Fruit fly (Drosophila melanogaster) whole organism, prepupa: ENCODE data around the gene CG1317.

Experiments used
- Blimp-1 ChIP-seq: fragments of 200-800 bp; sonication (Bioruptor generic); optimal IDR thresholded peaks from 3 replicates; lab custom pipeline; 2017; ENCODE audit warnings: missing biosample characterization, missing genetic modification characterization, mild to moderate bottlenecking, moderate library complexity, missing genetic modification reagents
- CG10669 ChIP-seq: fragments of 200-800 bp; sonication (Bioruptor generic); optimal IDR thresholded peaks from 3 replicates; lab custom pipeline; 2018; ENCODE audit warnings: missing biosample characterization, mild to moderate bottlenecking, missing genetic modification characterization, moderate library complexity
- CG1621 ChIP-seq: fragments of 200-800 bp; sonication (Bioruptor generic); optimal IDR thresholded peaks from 3 replicates; lab custom pipeline; 2018; ENCODE audit warnings: missing biosample characterization, mild to moderate bottlenecking, missing genetic modification characterization
- CG3032 ChIP-seq: fragments of 200-800 bp; optimal IDR thresholded peaks from 2 replicates; lab custom pipeline; 2019; ENCODE audit warnings: missing biosample characterization, mild to moderate bottlenecking, missing genetic modification characterization, moderate library complexity
- CG34406 ChIP-seq: fragments of 200-800 bp; sonication (Bioruptor generic); optimal IDR thresholded peaks from 3 replicates; lab custom pipeline; 2016; ENCODE audit warnings: missing biosample characterization, missing genetic modification characterization
- CG3919 ChIP-seq: fragments of 200-800 bp; sonication (Bioruptor generic); optimal IDR thresholded peaks from 3 replicates; lab custom pipeline; 2016; ENCODE audit warnings: missing biosample characterization, missing genetic modification characterization
- CG4318 ChIP-seq: fragments of 200-800 bp; sonication (Bioruptor generic); optimal IDR thresholded peaks from 3 replicates; lab custom pipeline; 2017; ENCODE audit warnings: missing biosample characterization, mild to moderate bottlenecking, missing genetic modification characterization
- CG6163 ChIP-seq: fragments of 200-800 bp; sonication (Bioruptor generic); IDR thresholded peaks from 3 replicates; pipeline ENCODE4 v1.3.6; 2022; ENCODE audit warnings: missing biosample characterization, missing genetic modification characterization
- CG6792 ChIP-seq: fragments of 200-800 bp; sonication (Bioruptor generic); optimal IDR thresholded peaks from 3 replicates; lab custom pipeline; 2016; ENCODE audit warnings: missing biosample characterization, missing genetic modification characterization
- CG6808 ChIP-seq: fragments of 200-800 bp; sonication (Bioruptor generic); optimal IDR thresholded peaks from 3 replicates; lab custom pipeline; 2017; ENCODE audit warnings: missing biosample characterization, missing genetic modification characterization, mild to moderate bottlenecking, moderate library complexity, missing genetic modification reagents
- CG6854 ChIP-seq: fragments of 200-800 bp; sonication (Bioruptor generic); optimal IDR thresholded peaks from 2 replicates; lab custom pipeline; 2017; ENCODE audit warnings: missing biosample characterization, mild to moderate bottlenecking, missing genetic modification characterization
- CG7368 ChIP-seq: fragments of 200-800 bp; sonication (Bioruptor generic); optimal IDR thresholded peaks from 3 replicates; lab custom pipeline; 2016; ENCODE audit warnings: missing biosample characterization, missing genetic modification characterization
- CG8319 ChIP-seq: fragments of 200-800 bp; sonication (Bioruptor generic); optimal IDR thresholded peaks from 3 replicates; lab custom pipeline; 2016; ENCODE audit warnings: missing biosample characterization, missing genetic modification characterization
- Eip78C ChIP-seq: fragments of 200-800 bp; sonication (Bioruptor generic); peaks from one replicate; lab custom pipeline; 2016; ENCODE audit warnings: missing biosample characterization, missing genetic modification characterization
- Ets21C ChIP-seq: fragments of 200-800 bp; sonication (Bioruptor generic); optimal IDR thresholded peaks from 3 replicates; lab custom pipeline; 2016; ENCODE audit warnings: missing biosample characterization, missing genetic modification characterization
- Hr38 ChIP-seq: sonication (Bioruptor generic); optimal IDR thresholded peaks from 2 replicates; lab custom pipeline; 2016; ENCODE audit warnings: missing biosample characterization, missing genetic modification characterization
- Hr4 ChIP-seq: fragments of 200-800 bp; sonication (Bioruptor generic); optimal IDR thresholded peaks from 3 replicates; lab custom pipeline; 2016; ENCODE audit warnings: missing biosample characterization, missing genetic modification characterization
- Met ChIP-seq: fragments of 200-800 bp; sonication (Bioruptor generic); optimal IDR thresholded peaks from 3 replicates; lab custom pipeline; 2016; ENCODE audit warnings: missing biosample characterization, missing genetic modification characterization
- Sox102F ChIP-seq: fragments of 200-800 bp; sonication (Bioruptor generic); optimal IDR thresholded peaks from 2 replicates; lab custom pipeline; 2016; ENCODE audit warnings: missing biosample characterization, mild to moderate bottlenecking, missing genetic modification characterization
- Sox14 ChIP-seq: fragments of 200-800 bp; sonication (Bioruptor generic); optimal IDR thresholded peaks from 3 replicates; lab custom pipeline; 2016; ENCODE audit warnings: missing biosample characterization, missing genetic modification characterization
- Sox15 ChIP-seq: fragments of 200-800 bp; sonication (Bioruptor generic); optimal IDR thresholded peaks from 3 replicates; lab custom pipeline; 2016; ENCODE audit warnings: missing biosample characterization, missing genetic modification characterization
- acj6 ChIP-seq: fragments of 200-800 bp; sonication (Bioruptor generic); optimal IDR thresholded peaks from 3 replicates; lab custom pipeline; 2016; ENCODE audit warnings: missing biosample characterization, missing genetic modification characterization
- cyc ChIP-seq: fragments of 200-800 bp; sonication (Bioruptor generic); optimal IDR thresholded peaks from 3 replicates; lab custom pipeline; 2016; ENCODE audit warnings: missing biosample characterization, missing genetic modification characterization
- dac ChIP-seq: fragments of 200-800 bp; sonication (Bioruptor generic); optimal IDR thresholded peaks from 2 replicates; lab custom pipeline; 2017; ENCODE audit warnings: missing biosample characterization, mild to moderate bottlenecking, missing genetic modification characterization
- dsx ChIP-seq: fragments of 200-800 bp; optimal IDR thresholded peaks from 3 replicates; lab custom pipeline; 2019; ENCODE audit warnings: missing biosample characterization, mild to moderate bottlenecking, missing genetic modification characterization, moderate library complexity; ENCODE audit not compliant: poor library complexity, severe bottlenecking
- eg ChIP-seq: fragments of 200-800 bp; sonication (Bioruptor generic); IDR thresholded peaks from 3 replicates; pipeline ENCODE4 v1.3.6; 2022; ENCODE audit warnings: missing biosample characterization, missing genetic modification characterization
- fd85E ChIP-seq: fragments of 200-800 bp; sonication (Bioruptor generic); optimal IDR thresholded peaks from 3 replicates; lab custom pipeline; 2016; ENCODE audit warnings: missing biosample characterization, missing genetic modification characterization
- lz ChIP-seq: fragments of 200-800 bp; sonication (Bioruptor generic); optimal IDR thresholded peaks from 3 replicates; lab custom pipeline; 2016; ENCODE audit warnings: missing biosample characterization, missing genetic modification characterization
- net ChIP-seq: fragments of 200-800 bp; sonication (Bioruptor generic); optimal IDR thresholded peaks from 3 replicates; lab custom pipeline; 2016; ENCODE audit warnings: missing biosample characterization, missing genetic modification characterization
- pdm3 ChIP-seq: fragments of 200-800 bp; sonication (Bioruptor generic); optimal IDR thresholded peaks from 3 replicates; lab custom pipeline; 2016; ENCODE audit warnings: missing biosample characterization, missing genetic modification characterization
- spab ChIP-seq: fragments of 200-800 bp; sonication (Bioruptor generic); optimal IDR thresholded peaks from 2 replicates; lab custom pipeline; 2017; ENCODE audit warnings: missing biosample characterization, mild to moderate bottlenecking, missing genetic modification characterization, missing genetic modification reagents
- ss ChIP-seq, 2 experiments: fragments of 200-800 bp; sonication (Bioruptor generic); optimal IDR thresholded peaks; 2 replicates in 1 of 2; 3 replicates in 1 of 2; lab custom pipeline; 2017 to 2018; ENCODE audit warnings: mild to moderate bottlenecking in 2 of 2, missing biosample characterization in 2 of 2, missing genetic modification characterization in 2 of 2, moderate library complexity in 1 of 2
- svp ChIP-seq: fragments of 200-800 bp; sonication (Bioruptor generic); peaks from one replicate; lab custom pipeline; 2016; ENCODE audit warnings: missing biosample characterization, missing genetic modification characterization
- vri ChIP-seq: fragments of 200-800 bp; sonication (Bioruptor generic); optimal IDR thresholded peaks from 3 replicates; lab custom pipeline; 2016; ENCODE audit warnings: missing biosample characterization, mild to moderate bottlenecking, missing genetic modification characterization

The CG1317 gene

DNA sequence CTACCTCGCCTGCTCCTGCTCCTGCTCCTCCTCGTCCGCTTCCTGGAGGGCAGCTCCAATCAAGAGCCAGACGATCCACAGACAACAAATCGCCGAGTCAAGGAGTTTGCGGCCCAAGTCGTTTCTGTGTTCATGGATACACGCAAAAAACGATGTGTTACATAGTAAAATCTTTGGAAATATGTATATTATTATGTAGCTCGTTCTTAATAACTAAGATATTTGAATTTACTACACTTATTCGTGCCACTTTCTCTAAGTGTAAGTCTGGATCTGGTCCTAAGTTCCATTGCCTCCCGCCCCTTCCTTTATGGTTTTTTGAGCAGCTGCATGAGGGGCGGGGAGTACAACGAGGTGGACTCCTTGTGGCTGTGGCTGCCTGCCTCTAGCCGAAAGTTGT, 14.7 kb upstream of the CG1317 start (continued):
- TF ChIP-seq CG3032 (tag; lab: Kevin White, UChicago), result peak; percentile 72
- TF ChIP-seq CG6854, result no peak
- no peak for TF ChIP-seq Ets21C (GFP tag; lab: Kevin White, UChicago)
- TF ChIP-seq Sox14, result peak; percentile 61
- TF ChIP-seq CG1621 (tag; lab: Kevin White, UChicago), result peak; percentile 64
- no peak for TF ChIP-seq Sox15 (GFP tag; lab: Kevin White, UChicago)
- peak; percentile 49 to 66 for TF ChIP-seq ss (GFP tag; optimal IDR thresholded peaks at IDR 0.05; lab: Kevin White, UChicago)
- peak; percentile 25 for TF ChIP-seq CG4318 (GFP tag; lab: Kevin White, UChicago)
- peak; percentile 57 for TF ChIP-seq CG3919 (GFP tag; lab: Kevin White, UChicago)
- no peak for TF ChIP-seq Blimp-1 (GFP tag; lab: Kevin White, UChicago)
- TF ChIP-seq eg, result peak; percentile 61
- no peak for TF ChIP-seq fd85E (GFP tag; lab: Kevin White, UChicago)
- TF ChIP-seq Hr4, result peak; percentile 68
- TF ChIP-seq CG6163 (GFP tag; lab: Robert Waterston, UW), result peak; percentile 69
- TF ChIP-seq dac (GFP tag; lab: Kevin White, UChicago), result no peak
- TF ChIP-seq CG7368 (GFP tag; lab: Kevin White, UChicago), result peak; percentile 9
- peak; percentile 90 for TF ChIP-seq Eip78C (GFP tag; lab: Kevin White, UChicago)
- no peak for TF ChIP-seq svp (GFP tag; lab: Kevin White, UChicago)
- TF ChIP-seq pdm3 (GFP tag; lab: Kevin White, UChicago), result peak; percentile 55
- TF ChIP-seq CG34406 (GFP tag; lab: Kevin White, UChicago), result peak; percentile 13
- peak; percentile 44 for TF ChIP-seq vri (GFP tag; lab: Kevin White, UChicago)
- TF ChIP-seq Met (GFP tag; lab: Kevin White, UChicago), result peak; percentile 40
- peak; percentile 65 for TF ChIP-seq CG10669 (GFP tag; lab: Kevin White, UChicago)

DNA sequence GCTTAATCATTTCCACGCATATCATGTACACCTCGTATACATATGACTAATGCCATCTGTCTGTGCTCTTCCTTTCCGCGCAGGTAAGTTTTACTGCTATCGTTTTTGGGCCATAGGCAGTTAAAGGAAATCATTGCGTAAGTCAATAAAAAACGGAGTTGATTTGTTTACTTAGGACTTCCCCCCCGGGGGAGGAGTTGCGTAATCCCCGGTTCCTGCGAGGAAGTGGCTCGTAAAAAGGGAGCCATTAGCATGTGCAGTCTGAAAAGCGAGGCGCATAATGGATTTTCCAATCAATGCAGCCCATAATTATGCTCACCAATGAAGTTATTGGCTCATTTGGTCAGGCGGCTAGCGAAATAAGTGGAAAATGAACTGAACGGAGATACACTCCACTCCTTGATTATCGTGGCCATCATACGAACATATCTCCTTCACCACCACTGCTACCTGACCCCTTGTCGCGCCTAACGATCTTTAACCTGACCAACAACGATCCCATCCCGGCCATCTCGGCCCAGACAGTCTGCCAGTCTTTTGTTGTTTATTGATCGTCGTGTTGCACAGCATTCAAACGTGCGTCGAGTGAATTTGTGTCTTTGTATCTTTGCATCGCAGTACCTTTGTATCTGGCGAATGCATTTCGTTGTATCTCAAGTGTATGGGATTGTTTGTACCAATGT, 13.7 kb upstream of the CG1317 start:
- TF ChIP-seq CG6163 (GFP tag; lab: Robert Waterston, UW), result 0 out of 3 replicates have a peak, but pooled peaks have one; percentile 14
- TF ChIP-seq Eip78C (GFP tag; lab: Kevin White, UChicago), result peak; percentile 14
- TF ChIP-seq CG8319 (GFP tag; lab: Kevin White, UChicago), result no peak

DNA sequence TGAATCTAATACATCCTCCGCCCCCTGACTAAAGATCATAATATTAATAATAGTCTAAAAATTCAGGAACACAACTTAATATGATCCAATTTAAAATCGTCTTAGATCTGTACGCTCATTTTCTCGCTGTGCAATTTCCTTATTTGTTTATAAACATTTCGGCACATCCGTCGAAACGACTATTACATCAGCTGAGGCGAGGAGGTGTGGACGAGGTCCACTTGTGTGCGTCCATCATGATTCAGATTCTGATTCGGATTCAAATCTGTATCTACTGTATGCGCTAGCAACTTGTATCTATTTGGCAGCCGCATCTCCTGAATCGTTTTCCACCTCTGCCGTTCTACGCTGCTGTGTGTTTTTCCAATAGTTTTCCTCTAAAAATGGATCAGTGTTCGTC, 7.7 kb upstream of the CG1317 start:
- no peak for TF ChIP-seq CG3919 (GFP tag; lab: Kevin White, UChicago)
- no peak for TF ChIP-seq lz (GFP tag; lab: Kevin White, UChicago)
- TF ChIP-seq Sox102F (GFP tag; lab: Kevin White, UChicago), result no peak
- no peak for TF ChIP-seq spab (GFP tag; lab: Kevin White, UChicago)
- no peak for TF ChIP-seq dsx
- no peak for TF ChIP-seq CG1621 (tag; lab: Kevin White, UChicago)
- no peak for TF ChIP-seq eg
- TF ChIP-seq Sox14, result no peak
- TF ChIP-seq net (GFP tag; lab: Kevin White, UChicago), result no peak
- TF ChIP-seq pdm3 (GFP tag; lab: Kevin White, UChicago), result no peak
- no peak for TF ChIP-seq Hr38 (GFP tag; lab: Kevin White, UChicago)
- no peak for TF ChIP-seq CG6808 (GFP tag; lab: Kevin White, UChicago)
- TF ChIP-seq cyc (GFP tag; lab: Kevin White, UChicago), result no peak
- TF ChIP-seq CG6792 (GFP tag; lab: Kevin White, UChicago), result no peak
- no peak for TF ChIP-seq vri (GFP tag; lab: Kevin White, UChicago)

DNA sequence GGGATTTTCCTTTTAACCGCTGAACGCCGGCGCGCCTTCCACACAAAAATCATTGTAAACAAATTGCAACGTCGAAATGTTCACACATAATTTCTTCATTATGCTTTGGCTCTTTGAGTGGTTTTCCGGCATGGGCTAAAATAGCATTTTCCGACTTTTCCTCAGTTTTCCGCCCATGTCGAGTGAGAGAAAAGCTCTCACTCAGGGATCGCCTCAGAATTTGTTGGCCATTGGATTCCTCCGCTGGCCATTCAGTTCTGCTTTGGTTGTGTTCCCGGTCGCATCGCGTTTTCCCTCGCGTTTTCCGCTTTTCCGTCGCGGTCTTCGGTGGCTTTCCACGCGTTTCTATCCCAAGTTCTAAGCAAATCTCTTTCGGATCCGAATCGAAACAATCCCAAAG, 6.8 kb upstream of the CG1317 start:
- no peak for TF ChIP-seq CG3919 (GFP tag; lab: Kevin White, UChicago)
- no peak for TF ChIP-seq acj6
